Fruit fly (Drosophila melanogaster) whole organism, embryonic: ENCODE measurements around the gene CG33172.

Experiments used
- Ada2b ChIP-seq: fragments of 200-800 bp; sonication (Bioruptor generic); IDR thresholded peaks from 2 replicates; pipeline ENCODE4 v1.3.6; 2022; ENCODE audit warnings: missing biosample characterization, missing genetic modification characterization
- Atf-2 ChIP-seq: fragments of 200-800 bp; sonication (Bioruptor generic); optimal IDR thresholded peaks from 2 replicates; lab custom pipeline; 2016; ENCODE audit warnings: missing biosample characterization, missing genetic modification characterization
- Blimp-1 ChIP-seq: fragments of 200-800 bp; sonication (Bioruptor generic); optimal IDR thresholded peaks from 3 replicates; lab custom pipeline; 2018; ENCODE audit warnings: missing biosample characterization, missing genetic modification characterization, mild to moderate bottlenecking, moderate library complexity, missing genetic modification reagents
- CG10654 ChIP-seq: fragments of 200-800 bp; sonication (Bioruptor generic); optimal IDR thresholded peaks from 2 replicates; lab custom pipeline; 2016; ENCODE audit warnings: missing biosample characterization, missing genetic modification characterization
- CG12219 ChIP-seq: fragments of 200-800 bp; sonication (Bioruptor generic); optimal IDR thresholded peaks from 3 replicates; lab custom pipeline; 2018; ENCODE audit warnings: missing biosample characterization, mild to moderate bottlenecking, missing genetic modification characterization
- CG15073 ChIP-seq: fragments of 200-800 bp; sonication (Bioruptor generic); optimal IDR thresholded peaks from 2 replicates; lab custom pipeline; 2016; ENCODE audit warnings: missing biosample characterization, missing genetic modification characterization
- CG16813 ChIP-seq: fragments of 200-800 bp; sonication (Bioruptor generic); IDR thresholded peaks from 3 replicates; pipeline ENCODE4 v1.3.6; 2022; ENCODE audit warnings: missing biosample characterization, missing genetic modification characterization; ENCODE audit not compliant: partially characterized antibody
- CG16815 ChIP-seq: fragments of 200-800 bp; sonication (Bioruptor generic); optimal IDR thresholded peaks from 3 replicates; lab custom pipeline; 2017; ENCODE audit warnings: missing biosample characterization, mild to moderate bottlenecking, missing genetic modification characterization
- CG1792 ChIP-seq: fragments of 200-800 bp; sonication (Bioruptor generic); optimal IDR thresholded peaks from 2 replicates; lab custom pipeline; 2016; ENCODE audit warnings: missing biosample characterization, missing genetic modification characterization
- CG1832 ChIP-seq: fragments of 200-800 bp; sonication (Bioruptor generic); optimal IDR thresholded peaks from 2 replicates; lab custom pipeline; 2017; ENCODE audit warnings: missing biosample characterization, mild to moderate bottlenecking, missing genetic modification characterization, inconsistent platforms
- CG2202 ChIP-seq: fragments of 200-800 bp; sonication (Bioruptor generic); optimal IDR thresholded peaks from 2 replicates; lab custom pipeline; 2018; ENCODE audit warnings: missing biosample characterization, mild to moderate bottlenecking, missing genetic modification characterization
- CG2712 ChIP-seq: fragments of 200-800 bp; optimal IDR thresholded peaks from 3 replicates; lab custom pipeline; 2019; ENCODE audit warnings: missing biosample characterization, mild to moderate bottlenecking, missing genetic modification characterization, moderate library complexity
- CG3281 ChIP-seq: fragments of 200-800 bp; sonication (Bioruptor generic); optimal IDR thresholded peaks from 3 replicates; lab custom pipeline; 2017; ENCODE audit warnings: missing biosample characterization, mild to moderate bottlenecking, missing genetic modification characterization
- CG42726 ChIP-seq: fragments of 200-800 bp; sonication (Bioruptor generic); IDR thresholded peaks from 2 replicates; pipeline ENCODE4 v1.3.6; 2022; ENCODE audit warnings: missing biosample characterization, missing genetic modification characterization; ENCODE audit not compliant: partially characterized antibody
- CG6683 ChIP-seq: fragments of 200-800 bp; sonication (Bioruptor generic); optimal IDR thresholded peaks from 2 replicates; lab custom pipeline; 2017; ENCODE audit warnings: missing biosample characterization, mild to moderate bottlenecking, missing genetic modification characterization, missing genetic modification reagents
- CG7372 ChIP-seq: fragments of 200-800 bp; sonication (Bioruptor generic); IDR thresholded peaks from 2 replicates; pipeline ENCODE4 v1.3.6; 2022; ENCODE audit warnings: missing biosample characterization, missing genetic modification characterization
- CG8924 ChIP-seq: fragments of 200-800 bp; optimal IDR thresholded peaks from 3 replicates; lab custom pipeline; 2019; ENCODE audit warnings: missing biosample characterization, mild to moderate bottlenecking, missing genetic modification characterization, moderate library complexity
- D19A ChIP-seq: fragments of 200-800 bp; optimal IDR thresholded peaks from 3 replicates; lab custom pipeline; 2019; ENCODE audit warnings: missing biosample characterization, mild to moderate bottlenecking, missing genetic modification characterization, moderate library complexity
- Elba2 ChIP-seq: fragments of 200-800 bp; sonication (Bioruptor generic); optimal IDR thresholded peaks from 3 replicates; lab custom pipeline; 2016; ENCODE audit warnings: missing biosample characterization, missing genetic modification characterization
- Ets97D ChIP-seq: fragments of 200-800 bp; sonication (Bioruptor generic); optimal IDR thresholded peaks from 3 replicates; lab custom pipeline; 2016; ENCODE audit warnings: missing biosample characterization, missing genetic modification characterization
- Fer3 ChIP-seq: fragments of 200-800 bp; sonication (Bioruptor generic); optimal IDR thresholded peaks from 2 replicates; lab custom pipeline; 2018; ENCODE audit warnings: missing biosample characterization, mild to moderate bottlenecking, missing genetic modification characterization, moderate library complexity
- GATAe ChIP-seq: fragments of 200-800 bp; sonication (Bioruptor generic); conservative IDR thresholded peaks from 2 replicates; pipeline ENCODE4 v1.3.6; 2022; ENCODE audit warnings: missing biosample characterization, missing genetic modification characterization
- Gsc ChIP-seq: fragments of 200-800 bp; sonication (Bioruptor generic); IDR thresholded peaks from 2 replicates; pipeline ENCODE4 v1.3.6; 2022; ENCODE audit warnings: missing biosample characterization, missing genetic modification characterization
- Max ChIP-seq: fragments of 200-800 bp; sonication (Bioruptor generic); optimal IDR thresholded peaks from 2 replicates; lab custom pipeline; 2016; ENCODE audit warnings: missing biosample characterization, mild to moderate bottlenecking, missing genetic modification characterization
- Oli ChIP-seq: fragments of 200-800 bp; sonication (Bioruptor generic); optimal IDR thresholded peaks from 2 replicates; lab custom pipeline; 2018; ENCODE audit warnings: missing biosample characterization, mild to moderate bottlenecking, missing genetic modification characterization, moderate library complexity
- Pdp1 ChIP-seq, 2 experiments: fragments of 200-800 bp; sonication (Bioruptor generic); optimal IDR thresholded peaks; 3 replicates each; lab custom pipeline; 2016; ENCODE audit warnings: missing biosample characterization in 2 of 2, missing genetic modification characterization in 2 of 2, mild to moderate bottlenecking in 1 of 2, moderate library complexity in 1 of 2
- Sin3A ChIP-seq: fragments of >200 bp; optimal IDR thresholded peaks from 2 replicates; lab custom pipeline; 2018
- al ChIP-seq: fragments of 200-800 bp; sonication (Bioruptor generic); IDR thresholded peaks from 2 replicates; pipeline ENCODE4 v1.3.6; 2022; ENCODE audit warnings: missing biosample characterization, missing genetic modification characterization
- aop ChIP-seq: fragments of 200-800 bp; sonication (Bioruptor generic); IDR thresholded peaks from 2 replicates; pipeline ENCODE4 v1.3.6; 2022; ENCODE audit warnings: missing biosample characterization, missing genetic modification characterization
- ato ChIP-seq: fragments of 200-800 bp; sonication (Bioruptor generic); IDR thresholded peaks from 2 replicates; pipeline ENCODE4 v1.3.6; 2022; ENCODE audit warnings: missing biosample characterization, missing genetic modification characterization; ENCODE audit not compliant: partially characterized antibody
- bigmax ChIP-seq: fragments of 200-800 bp; sonication (Bioruptor generic); optimal IDR thresholded peaks from 2 replicates; lab custom pipeline; 2018; ENCODE audit warnings: missing biosample characterization, mild to moderate bottlenecking, missing genetic modification characterization
- cwo ChIP-seq: fragments of 200-800 bp; sonication (Bioruptor generic); optimal IDR thresholded peaks from 3 replicates; lab custom pipeline; 2017; ENCODE audit warnings: missing biosample characterization, missing genetic modification characterization, mild to moderate bottlenecking, moderate library complexity, missing genetic modification reagents
- dan ChIP-seq: fragments of 200-800 bp; sonication (Bioruptor generic); IDR thresholded peaks from 2 replicates; pipeline ENCODE4 v1.3.6; 2022; ENCODE audit warnings: missing biosample characterization, missing genetic modification characterization
- dimm ChIP-seq: fragments of 200-800 bp; sonication (Bioruptor generic); IDR thresholded peaks from 2 replicates; pipeline ENCODE4 v1.3.6; 2022; ENCODE audit warnings: missing biosample characterization, missing genetic modification characterization
- disco-r ChIP-seq: fragments of 200-800 bp; sonication (Bioruptor generic); optimal IDR thresholded peaks from 2 replicates; lab custom pipeline; 2016; ENCODE audit warnings: missing biosample characterization, missing genetic modification characterization
- dpn ChIP-seq, 2 experiments: fragments of 200-800 bp; sonication (Bioruptor generic); optimal IDR thresholded peaks; 3 replicates each; lab custom pipeline; 2016; ENCODE audit warnings: missing biosample characterization in 2 of 2, missing genetic modification characterization in 2 of 2
- dysf ChIP-seq: fragments of 200-800 bp; sonication (Bioruptor generic); IDR thresholded peaks from 3 replicates; pipeline ENCODE4 v1.3.6; 2022; ENCODE audit warnings: missing biosample characterization, missing genetic modification characterization
- ewg ChIP-seq: fragments of 200-800 bp; sonication (Bioruptor generic); optimal IDR thresholded peaks from 3 replicates; lab custom pipeline; 2017; ENCODE audit warnings: mild to moderate bottlenecking, missing biosample characterization, missing genetic modification reagents, missing genetic modification characterization
- ftz-f1 ChIP-seq: fragments of 200-800 bp; sonication (Bioruptor generic); optimal IDR thresholded peaks from 2 replicates; lab custom pipeline; 2016; ENCODE audit warnings: missing biosample characterization, missing genetic modification characterization
- ham ChIP-seq: fragments of 200-800 bp; sonication (Bioruptor generic); IDR thresholded peaks from 2 replicates; pipeline ENCODE4 v1.3.6; 2022; ENCODE audit warnings: missing biosample characterization, missing genetic modification characterization
- ken ChIP-seq: fragments of 200-800 bp; sonication (Bioruptor generic); IDR thresholded peaks from 3 replicates; pipeline ENCODE4 v1.3.6; 2022; ENCODE audit warnings: missing biosample characterization, missing genetic modification characterization
- klu ChIP-seq: fragments of 200-800 bp; sonication (Bioruptor generic); IDR thresholded peaks from 2 replicates; pipeline ENCODE4 v1.3.6; 2022; ENCODE audit warnings: missing biosample characterization, missing genetic modification characterization
- lilli ChIP-seq: fragments of 200-800 bp; sonication (Bioruptor generic); optimal IDR thresholded peaks from 3 replicates; lab custom pipeline; 2016; ENCODE audit warnings: missing biosample characterization, missing genetic modification characterization
- lmd ChIP-seq: fragments of 200-800 bp; sonication (Bioruptor generic); IDR thresholded peaks from 2 replicates; pipeline ENCODE4 v1.3.6; 2022; ENCODE audit warnings: missing biosample characterization, missing genetic modification characterization
- mld ChIP-seq: fragments of 200-800 bp; sonication (Bioruptor generic); IDR thresholded peaks from 3 replicates; pipeline ENCODE4 v1.3.6; 2022; ENCODE audit warnings: missing biosample characterization, missing genetic modification characterization; ENCODE audit not compliant: partially characterized antibody
- org-1 ChIP-seq: fragments of 200-800 bp; sonication (Bioruptor generic); optimal IDR thresholded peaks from 2 replicates; lab custom pipeline; 2017; ENCODE audit warnings: missing biosample characterization, missing genetic modification characterization
- pnt ChIP-seq: fragments of 200-800 bp; sonication (Bioruptor generic); optimal IDR thresholded peaks from 3 replicates; lab custom pipeline; 2016; ENCODE audit warnings: missing biosample characterization, missing genetic modification characterization
- salm ChIP-seq: fragments of 200-800 bp; sonication (Bioruptor generic); optimal IDR thresholded peaks from 2 replicates; lab custom pipeline; 2018; ENCODE audit warnings: missing biosample characterization, mild to moderate bottlenecking, missing genetic modification characterization
- sob ChIP-seq: fragments of 200-800 bp; sonication (Bioruptor generic); IDR thresholded peaks from 2 replicates; pipeline ENCODE4 v1.3.6; 2022; ENCODE audit warnings: missing biosample characterization, missing genetic modification characterization
- stc ChIP-seq: fragments of 200-800 bp; sonication (Bioruptor generic); IDR thresholded peaks from 2 replicates; pipeline ENCODE4 v1.3.6; 2022; ENCODE audit warnings: missing biosample characterization, missing genetic modification characterization
- vnd ChIP-seq: fragments of 200-800 bp; sonication (Bioruptor generic); IDR thresholded peaks from 3 replicates; pipeline ENCODE4 v1.3.6; 2022; ENCODE audit warnings: missing biosample characterization, missing genetic modification characterization; ENCODE audit not compliant: partially characterized antibody

The CG33172 gene

dm6 chrX:15733995-15734394, 35.5 kb upstream of the CG33172 start, which contains the start of the genes CG12379 and MagR (continued):
- TF ChIP-seq CG3281 (no peak), CG7372 (GFP tag; lab: Robert Waterston, UW) (peak; percentile 40; the same call in 1 of the 2 replicates), Ets97D (peak; percentile 30), CG1832 (GFP tag; lab: Kevin White, UChicago) (no peak), CG1792 (no peak), lmd (GFP tag; lab: Robert Waterston, UW) (peak; percentile 62), dan (GFP tag; lab: Robert Waterston, UW) (no peak), Atf-2 (GFP tag; lab: Kevin White, UChicago) (peak; percentile 57), aop (no peak), klu (GFP tag; lab: Robert Waterston, UW) (peak; percentile 48; the same call in 1 of the 2 replicates), D19A (peak; percentile 17), CG15073 (GFP tag; lab: Kevin White, UChicago) (no peak), Max (GFP tag; lab: Kevin White, UChicago) (peak; percentile 28), CG16815 (GFP tag; lab: Kevin White, UChicago) (no peak), al (GFP tag; lab: Robert Waterston, UW) (peak; percentile 65), bigmax (no peak), lilli (GFP tag; lab: Kevin White, UChicago) (peak; percentile 82), dysf (GFP tag; lab: Robert Waterston, UW) (peak; percentile 56; the same call in 1 of the 3 replicates), CG6683 (no peak), CG42726 (GFP tag; lab: Robert Waterston, UW) (peak; percentile 62; the same call in 1 of the 2 replicates), Blimp-1 (GFP tag; lab: Kevin White, UChicago) (no peak), Ada2b (GFP tag; lab: Robert Waterston, UW) (0 out of 2 replicates have a peak, but pooled peaks have one; percentile 9), sob (GFP tag; lab: Robert Waterston, UW) (peak; percentile 58), dpn (GFP tag; optimal IDR thresholded peaks at IDR 0.05; lab: Kevin White, UChicago) (peak; percentile 53 to 71), Sin3A (lab: Kevin White, UChicago) (peak; percentile 58), Oli (no peak), Elba2 (peak; percentile 8), vnd (GFP tag; lab: Robert Waterston, UW) (peak; percentile 75), ewg (GFP tag; lab: Kevin White, UChicago) (no peak), ftz-f1 (GFP tag; lab: Kevin White, UChicago) (no peak), CG2202 (tag; lab: Kevin White, UChicago) (no peak), CG2712 (tag; lab: Kevin White, UChicago) (peak; percentile 67), cwo (no peak), salm (tag; lab: Kevin White, UChicago) (no peak), Gsc (GFP tag; lab: Robert Waterston, UW) (no peak), Pdp1 (GFP tag; optimal IDR thresholded peaks at IDR 0.05; lab: Kevin White, UChicago) (peak; percentile 62 to 72), ato (GFP tag; lab: Robert Waterston, UW) (0 out of 2 replicates have a peak, but pooled peaks have one; percentile 31), GATAe (no peak), CG16813 (GFP tag; lab: Robert Waterston, UW) (peak; percentile 87), ham (no peak), Fer3 (tag; lab: Kevin White, UChicago) (peak; percentile 66), org-1 (GFP tag; lab: Kevin White, UChicago) (no peak), pnt (GFP tag; lab: Kevin White, UChicago) (peak; percentile 36), ken (GFP tag; lab: Robert Waterston, UW) (no peak), disco-r (GFP tag; lab: Kevin White, UChicago) (peak; percentile 18), CG12219 (GFP tag; lab: Kevin White, UChicago) (no peak), mld (GFP tag; lab: Robert Waterston, UW) (peak; percentile 51; the same call in 1 of the 3 replicates), CG8924 (tag; lab: Kevin White, UChicago) (peak; percentile 48), CG10654 (GFP tag; lab: Kevin White, UChicago) (no peak), stc (GFP tag; lab: Robert Waterston, UW) (no peak), dimm (GFP tag; lab: Robert Waterston, UW) (no peak)
